Fruit fly (Drosophila melanogaster): ENCODE measurements around the gene CG10973.

The CG10973 gene

dm6 chr3L:12789875-12790373, 35.4 kb upstream of the CG10973 start, which contains the start of gene CG42709 (continued):
- TF ChIP-seq CG17612 (GFP tag; IDR thresholded peaks at IDR 0.05) (no peak), Jarid2 (GFP tag; optimal IDR thresholded peaks at IDR 0.05) (peak; percentile 67), bbx (GFP tag; IDR thresholded peaks at IDR 0.05; ENCODE audit: partially characterized antibody) (no peak; the same call in 1 of the 2 replicates), salm (tag; optimal IDR thresholded peaks at IDR 0.05) (no peak), Eip74EF (GFP tag; optimal IDR thresholded peaks at IDR 0.05) (no peak), CG6791 (GFP tag; IDR thresholded peaks at IDR 0.05; ENCODE audit: partially characterized antibody) (no peak), dan (GFP tag; IDR thresholded peaks at IDR 0.05) (no peak), zen2 (GFP tag; IDR thresholded peaks at IDR 0.05; ENCODE audit: partially characterized antibody) (peak; percentile 21; the same call in 1 of the 3 replicates), CG11085 (GFP tag; IDR thresholded peaks at IDR 0.05) (no peak), rib (GFP tag; IDR thresholded peaks at IDR 0.05) (no peak), Optix (GFP tag; IDR thresholded peaks at IDR 0.05) (no peak), ATbp (GFP tag; optimal IDR thresholded peaks at IDR 0.05) (no peak), org-1 (GFP tag; optimal IDR thresholded peaks at IDR 0.05) (no peak), grn (GFP tag; optimal IDR thresholded peaks at IDR 0.05) (no peak), CG13424 (tag; optimal IDR thresholded peaks at IDR 0.05) (no peak), NFAT (GFP tag; IDR thresholded peaks at IDR 0.05) (no peak), sug (tag; optimal IDR thresholded peaks at IDR 0.05) (peak; percentile 11), NC2α (GFP tag; optimal IDR thresholded peaks at IDR 0.05) (no peak), Hr78 (GFP tag; optimal IDR thresholded peaks at IDR 0.05) (peak in 1 of 2 experiments; percentile 31), Asciz (GFP tag; optimal IDR thresholded peaks at IDR 0.05) (no peak), Atf3 (GFP tag; optimal IDR thresholded peaks at IDR 0.05) (no peak), phol (tag; optimal IDR thresholded peaks at IDR 0.05) (no peak), CG32767 (GFP tag; IDR thresholded peaks at IDR 0.05) (no peak), CG4707 (GFP tag; optimal IDR thresholded peaks at IDR 0.05) (no peak), CG33213 (GFP tag; optimal IDR thresholded peaks at IDR 0.05) (no peak), CG1233 (GFP tag; optimal IDR thresholded peaks at IDR 0.05) (no peak), CG2889 (GFP tag; IDR thresholded peaks at IDR 0.05) (no peak), CG14014 (GFP tag; IDR thresholded peaks at IDR 0.05) (no peak), CG9876 (GFP tag; optimal IDR thresholded peaks at IDR 0.05) (no peak), CG4854 (GFP tag; optimal IDR thresholded peaks at IDR 0.05) (no peak), Sry-β (GFP tag; optimal IDR thresholded peaks at IDR 0.05) (no peak), crp (GFP tag; optimal IDR thresholded peaks at IDR 0.05) (no peak), esg (GFP tag; conservative IDR thresholded peaks at IDR 0.05) (no peak), Stat92E (GFP tag; optimal IDR thresholded peaks at IDR 0.05) (no peak), CG17361 (GFP tag; IDR thresholded peaks at IDR 0.05) (no peak), pho (GFP tag; optimal IDR thresholded peaks at IDR 0.05) (no peak), gcm2 (GFP tag; optimal IDR thresholded peaks at IDR 0.05) (no peak), Camta (GFP tag; optimal IDR thresholded peaks at IDR 0.05) (no peak), emc (GFP tag; optimal IDR thresholded peaks at IDR 0.05) (no peak), CG10543 (GFP tag; optimal IDR thresholded peaks at IDR 0.05) (no peak), eyg (GFP tag; optimal IDR thresholded peaks at IDR 0.05) (no peak), onecut (GFP tag; IDR thresholded peaks at IDR 0.05) (no peak), CG6854 (GFP tag; optimal IDR thresholded peaks at IDR 0.05) (no peak), Hsf (GFP tag; optimal IDR thresholded peaks at IDR 0.05) (no peak), chinmo (GFP tag; IDR thresholded peaks at IDR 0.05; ENCODE audit: partially characterized antibody) (0 out of 4 replicates have a peak, but pooled peaks have one; percentile 45), CG11723 (GFP tag; optimal IDR thresholded peaks at IDR 0.05) (no peak), Lhr (GFP tag; optimal IDR thresholded peaks at IDR 0.05) (no peak), Dll (GFP tag; IDR thresholded peaks at IDR 0.05; ENCODE audit: partially characterized antibody) (peak; percentile 21; the same call in 1 of the 4 replicates), wdn (GFP tag; IDR thresholded peaks at IDR 0.05) (no peak), tap (tag; optimal IDR thresholded peaks at IDR 0.05) (no peak)

Measured in whole organism, embryonic.